Worm (Caenorhabditis elegans): ENCODE data around the gene lron-4.
A peak's percentile ranks its signal among the peaks of the same experiment; 100 is the strongest.

Gene lron-4

DNA sequence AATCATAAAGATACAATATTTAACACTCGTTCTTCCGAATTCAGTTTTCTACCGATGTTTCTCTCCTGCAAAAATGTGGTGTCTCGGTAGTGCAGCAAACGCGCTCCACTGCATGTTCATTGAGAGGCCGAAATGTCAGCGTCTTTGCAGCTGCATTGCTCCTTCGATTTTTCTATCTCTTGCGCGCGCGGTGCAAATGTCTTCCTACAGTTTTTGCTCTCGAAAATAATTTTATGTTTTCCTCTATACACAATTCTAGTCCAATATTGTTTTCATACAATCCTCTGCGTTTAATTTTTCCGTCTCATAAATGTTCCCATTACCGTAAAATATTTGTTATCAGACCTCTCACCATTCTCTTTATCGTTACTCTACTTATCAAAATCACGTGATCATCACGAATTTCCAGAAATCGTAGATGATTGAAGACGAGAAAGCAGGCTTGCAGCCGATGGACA lies 49.6 kb downstream of the lron-4 start, which contains the start of gene ufd-2:
Gene ufd-2, plus strand, starts transcription at position 408 of the 458 bp plus-strand sequence.
- no peak for TF ChIP-seq lin-39 (tag; optimal IDR thresholded peaks at IDR 0.05)
- TF ChIP-seq mep-1 (tag; optimal IDR thresholded peaks at IDR 0.05) = peak; percentile 84
- TF ChIP-seq madf-9 (GFP tag; conservative IDR thresholded peaks at IDR 0.05) = peak; percentile 44; the same call in 1 of the 2 replicates
- TF ChIP-seq daf-19 (GFP tag; conservative IDR thresholded peaks at IDR 0.05) = no peak
- no peak for TF ChIP-seq lim-7 (GFP tag; IDR thresholded peaks at IDR 0.05)
- peak; percentile 80 for TF ChIP-seq nhr-77 (tag; optimal IDR thresholded peaks at IDR 0.05)
- no peak for TF ChIP-seq F44E2.7 (GFP tag; IDR thresholded peaks at IDR 0.05)
- TF ChIP-seq daf-8 (GFP tag; IDR thresholded peaks at IDR 0.05) = no peak
- peak; percentile 47 for TF ChIP-seq hlh-11 (tag; optimal IDR thresholded peaks at IDR 0.05)
- peak; percentile 57 for TF ChIP-seq dpl-1 (GFP tag; optimal IDR thresholded peaks at IDR 0.05)
- peak; percentile 95 for TF ChIP-seq lin-38 (GFP tag; IDR thresholded peaks at IDR 0.05)
- no peak for TF ChIP-seq zfp-3 (GFP tag; conservative IDR thresholded peaks at IDR 0.05)
- TF ChIP-seq F26F4.8 (GFP tag; conservative IDR thresholded peaks at IDR 0.05) = no peak
- peak; percentile 31 for TF ChIP-seq nhr-25 (tag; optimal IDR thresholded peaks at IDR 0.05; ENCODE audit: borderline replicate concordance, insufficient read depth)
- TF ChIP-seq dve-1 (tag; optimal IDR thresholded peaks at IDR 0.05; ENCODE audit: insufficient read depth) = peak; percentile 45
- peak; percentile 23 for TF ChIP-seq F37D6.2 (tag; optimal IDR thresholded peaks at IDR 0.05)
- no peak for TF ChIP-seq ceh-82 (tag; optimal IDR thresholded peaks at IDR 0.05)
- peak; percentile 64 for TF ChIP-seq rbr-2 (tag; optimal IDR thresholded peaks at IDR 0.05)
- no peak for TF ChIP-seq Y5F2A.4 (GFP tag; optimal IDR thresholded peaks at IDR 0.05)
- no peak for TF ChIP-seq nhr-237 (tag; optimal IDR thresholded peaks at IDR 0.05)
- 0 out of 2 replicates have a peak, but pooled peaks have one; percentile 17 for TF ChIP-seq ceh-44 (GFP tag; IDR thresholded peaks at IDR 0.05)
- no peak for TF ChIP-seq nhr-102 (tag; optimal IDR thresholded peaks at IDR 0.05)
- peak; percentile 26 for TF ChIP-seq nhr-6 (tag; optimal IDR thresholded peaks at IDR 0.05)
- TF ChIP-seq mdl-1 (tag; optimal IDR thresholded peaks at IDR 0.05) = peak in 1 of 2 experiments; percentile 26
- TF ChIP-seq lsy-2 (tag; optimal IDR thresholded peaks at IDR 0.05) = peak; percentile 10 to 76
- TF ChIP-seq lir-3 (tag; optimal IDR thresholded peaks at IDR 0.05) = no peak
- TF ChIP-seq nhr-28 (tag; optimal IDR thresholded peaks at IDR 0.05) = peak; percentile 50
- no peak for TF ChIP-seq ztf-11 (tag; optimal IDR thresholded peaks at IDR 0.05)
- TF ChIP-seq spr-1 (tag; optimal IDR thresholded peaks at IDR 0.05) = no peak
- peak; percentile 10 for TF ChIP-seq fkh-10 (GFP tag; optimal IDR thresholded peaks at IDR 0.05)
- TF ChIP-seq nhr-11 (tag; optimal IDR thresholded peaks at IDR 0.05) = peak; percentile 70
- TF ChIP-seq unc-130 (GFP tag; optimal IDR thresholded peaks at IDR 0.05) = peak; percentile 77
- no peak for TF ChIP-seq daf-16 (GFP tag; optimal IDR thresholded peaks at IDR 0.05)
- peak; percentile 64 for TF ChIP-seq daf-16 (tag; optimal IDR thresholded peaks at IDR 0.05)
- peak; percentile 45 for TF ChIP-seq pqm-1 (tag; optimal IDR thresholded peaks at IDR 0.05)
- no peak for TF ChIP-seq saeg-2 (GFP tag; IDR thresholded peaks at IDR 0.05)
- TF ChIP-seq pha-4 (GFP tag; IDR thresholded peaks at IDR 0.05) = peak; percentile 50; the same call in 1 of the 2 replicates
- peak; percentile 57 for TF ChIP-seq pha-4 (tag; optimal IDR thresholded peaks at IDR 0.05)
- TF ChIP-seq hlh-30 (tag; optimal IDR thresholded peaks at IDR 0.05; ENCODE audit: insufficient read depth) = peak; percentile 24
- no peak for TF ChIP-seq cey-2 (tag; optimal IDR thresholded peaks at IDR 0.05; ENCODE audit: borderline replicate concordance, insufficient read depth)
- peak; percentile 50; the same call in 1 of the 2 replicates for TF ChIP-seq vab-7 (GFP tag; IDR thresholded peaks at IDR 0.05)
- no peak for TF ChIP-seq arid-1 (GFP tag; conservative IDR thresholded peaks at IDR 0.05)
- peak; percentile 69 for TF ChIP-seq mxl-3 (GFP tag; optimal IDR thresholded peaks at IDR 0.05)
- no peak for TF ChIP-seq zag-1 (tag; optimal IDR thresholded peaks at IDR 0.05)
- TF ChIP-seq unc-62 (GFP tag; optimal IDR thresholded peaks at IDR 0.05 in 1 of 2) = peak in 1 of 2 experiments; percentile 85
- TF ChIP-seq unc-62 (tag; optimal IDR thresholded peaks at IDR 0.05) = no peak
- no peak for TF ChIP-seq ceh-62 (tag; optimal IDR thresholded peaks at IDR 0.05)
- no peak for TF ChIP-seq nhr-48 (tag; optimal IDR thresholded peaks at IDR 0.05)
- no peak for TF ChIP-seq zip-2 (tag; optimal IDR thresholded peaks at IDR 0.05)
- TF ChIP-seq attf-4 (tag; optimal IDR thresholded peaks at IDR 0.05) = no peak
- TF ChIP-seq tag-97 (GFP tag; IDR thresholded peaks at IDR 0.05) = no peak
- TF ChIP-seq lin-15B (tag; optimal IDR thresholded peaks at IDR 0.05) = no peak
